Worm (Caenorhabditis elegans): ENCODE results near the gene mrps-24.

DNA sequence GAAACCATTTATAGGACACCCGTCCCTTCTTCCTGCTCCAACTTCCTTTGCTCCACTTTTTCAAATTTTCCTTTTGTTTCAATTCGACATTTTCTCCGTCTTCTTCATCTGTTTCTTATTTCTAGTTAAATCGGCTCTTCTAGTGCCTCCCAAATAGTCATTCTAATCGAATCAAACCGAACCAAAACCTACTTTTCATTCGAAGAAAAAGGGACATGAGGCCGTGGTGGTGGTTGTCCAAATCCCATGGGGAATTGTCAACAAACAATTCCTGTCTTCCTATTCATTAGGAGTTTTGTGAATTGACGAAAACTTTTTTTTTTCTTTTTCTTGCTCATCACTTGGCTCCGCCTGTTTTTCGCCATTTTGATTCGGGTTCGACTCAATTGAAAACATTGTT, 26.8 kb downstream of the mrps-24 start:
- no peak for TF ChIP-seq him-1 (tag; optimal IDR thresholded peaks at IDR 0.05)
- TF ChIP-seq dao-5 (tag; optimal IDR thresholded peaks at IDR 0.05), result no peak
- no peak for TF ChIP-seq W03F9.2 (tag; optimal IDR thresholded peaks at IDR 0.05)
